Worm (Caenorhabditis elegans): Measurements from ENCODE around the gene AH9.1.

The AH9.1 gene

DNA sequence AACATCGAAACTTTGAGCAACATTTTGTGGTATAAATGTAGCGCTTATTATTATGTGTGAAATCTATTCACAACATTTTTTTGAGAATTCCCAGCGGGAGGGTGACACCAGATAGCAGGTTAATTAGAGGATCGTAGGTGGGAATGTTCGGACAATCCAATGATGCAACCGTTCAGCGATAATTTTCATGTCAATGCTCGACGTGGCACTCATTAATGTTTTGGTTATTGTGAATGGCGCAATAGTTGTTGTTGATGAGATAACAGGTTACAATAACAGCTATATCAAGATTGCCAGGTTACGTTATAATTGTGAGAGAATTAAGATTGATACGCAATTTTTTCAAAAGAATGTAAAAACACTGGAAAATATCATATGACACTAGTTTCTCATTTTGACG is 15.5 kb downstream of the AH9.1 start:
- no peak for TF ChIP-seq lin-35 (GFP tag; optimal IDR thresholded peaks at IDR 0.05)
- TF ChIP-seq nhr-80 (tag; optimal IDR thresholded peaks at IDR 0.05): no peak
- no peak for TF ChIP-seq die-1 (tag; optimal IDR thresholded peaks at IDR 0.05)
- TF ChIP-seq egl-18 (GFP tag; IDR thresholded peaks at IDR 0.05): no peak

- TF ChIP-seq ccch-3 (GFP tag; optimal IDR thresholded peaks at IDR 0.05): no peak
- TF ChIP-seq ztf-22 (GFP tag; optimal IDR thresholded peaks at IDR 0.05): no peak
- TF ChIP-seq attf-6 (GFP tag; IDR thresholded peaks at IDR 0.05): no peak
- no peak for TF ChIP-seq K12H6.12 (tag; optimal IDR thresholded peaks at IDR 0.05)
- no peak for TF ChIP-seq unc-62 (GFP tag; optimal IDR thresholded peaks at IDR 0.05)
- TF ChIP-seq nhr-90 (tag; optimal IDR thresholded peaks at IDR 0.05): no peak
- no peak for TF ChIP-seq F33H1.4 (GFP tag; IDR thresholded peaks at IDR 0.05)
- TF ChIP-seq rec-8 (tag; optimal IDR thresholded peaks at IDR 0.05): no peak
- TF ChIP-seq tbp1 (GFP tag; optimal IDR thresholded peaks at IDR 0.05): no peak
- no peak for TF ChIP-seq F23B12.7 (tag; optimal IDR thresholded peaks at IDR 0.05; ENCODE audit: insufficient read depth)
- TF ChIP-seq hmg-1.2 (GFP tag; IDR thresholded peaks at IDR 0.05): no peak
- no peak for TF ChIP-seq him-1 (tag; optimal IDR thresholded peaks at IDR 0.05)
Measured at ce11 chrX:2229305-2230172, 17.3 kb downstream of the AH9.1 start, which contains the start of gene lin-32. Gene lin-32 (minus strand): TSS chrX:2230122.

DNA sequence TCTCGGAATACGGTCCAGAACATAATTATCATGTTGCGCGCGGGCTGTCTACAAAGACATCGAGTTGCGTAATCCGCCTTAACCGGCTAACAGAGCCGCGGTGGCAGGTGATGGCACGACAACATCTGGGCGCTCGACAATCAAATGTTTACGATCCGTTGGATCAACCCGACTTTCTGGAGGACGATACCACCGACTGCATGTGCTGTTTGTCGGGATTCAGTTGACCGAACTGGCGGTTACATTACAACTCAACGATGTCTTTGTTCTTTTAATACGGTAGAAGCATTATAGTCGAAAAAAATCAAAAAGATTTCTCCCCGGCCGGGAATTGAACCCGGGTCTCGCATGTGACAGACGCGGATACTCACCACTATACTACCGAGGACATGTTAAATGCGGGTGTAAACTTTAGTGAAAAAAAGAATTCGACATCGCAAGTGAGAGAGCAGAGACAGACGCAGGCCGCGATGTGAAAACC is 19.9 kb downstream of the AH9.1 start:
- peak; percentile 63 for TF ChIP-seq snpc-1.3 (tag; optimal IDR thresholded peaks at IDR 0.05; ENCODE audit: insufficient read depth)
- TF ChIP-seq nfya-1 (tag; optimal IDR thresholded peaks at IDR 0.05; ENCODE audit: borderline replicate concordance, insufficient read depth): no peak
- TF ChIP-seq attf-3 (GFP tag; conservative IDR thresholded peaks at IDR 0.05): 0 out of 2 replicates have a peak, but pooled peaks have one; percentile 39
- no peak for TF ChIP-seq nhr-27 (tag; optimal IDR thresholded peaks at IDR 0.05)
- TF ChIP-seq ztf-25 (GFP tag; IDR thresholded peaks at IDR 0.05): peak; percentile 86
- TF ChIP-seq ztf-26 (tag; optimal IDR thresholded peaks at IDR 0.05): peak; percentile 72
- peak; percentile 62 for TF ChIP-seq athp-1 (tag; optimal IDR thresholded peaks at IDR 0.05)
- TF ChIP-seq ceh-58 (GFP tag; IDR thresholded peaks at IDR 0.05): no peak
- TF ChIP-seq ztf-22 (GFP tag; optimal IDR thresholded peaks at IDR 0.05): peak; percentile 62
- TF ChIP-seq egrh-3 (GFP tag; IDR thresholded peaks at IDR 0.05): peak; percentile 42; the same call in 1 of the 2 replicates
- peak; percentile 14 for TF ChIP-seq lsl-1 (GFP tag; optimal IDR thresholded peaks at IDR 0.05)
- peak; percentile 75 for TF ChIP-seq lin-40 (tag; optimal IDR thresholded peaks at IDR 0.05)
- TF ChIP-seq cebp-1 (GFP tag; IDR thresholded peaks at IDR 0.05): 0 out of 2 replicates have a peak, but pooled peaks have one; percentile 10
- TF ChIP-seq cebp-1 (tag; optimal IDR thresholded peaks at IDR 0.05): peak; percentile 68
- TF ChIP-seq unc-130 (GFP tag; optimal IDR thresholded peaks at IDR 0.05): peak; percentile 26
- peak; percentile 33 for TF ChIP-seq F57A8.1 (GFP tag; optimal IDR thresholded peaks at IDR 0.05)
- no peak for TF ChIP-seq dpff-1 (tag; optimal IDR thresholded peaks at IDR 0.05)
- peak; percentile 92 for TF ChIP-seq him-1 (tag; optimal IDR thresholded peaks at IDR 0.05)
- TF ChIP-seq lin-35 (GFP tag; optimal IDR thresholded peaks at IDR 0.05): peak in 1 of 3 experiments; percentile 75
- peak; percentile 87 for TF ChIP-seq nhr-90 (tag; optimal IDR thresholded peaks at IDR 0.05)
- TF ChIP-seq C06A6.2 (GFP tag; conservative IDR thresholded peaks at IDR 0.05): peak; percentile 57; the same call in 1 of the 2 replicates
- no peak for TF ChIP-seq T26A5.8 (tag; optimal IDR thresholded peaks at IDR 0.05)
- TF ChIP-seq sea-2 (GFP tag; IDR thresholded peaks at IDR 0.05): no peak
- TF ChIP-seq nhr-80 (tag; optimal IDR thresholded peaks at IDR 0.05): peak; percentile 18
- peak; percentile 55 for TF ChIP-seq T07F8.4 (tag; optimal IDR thresholded peaks at IDR 0.05)
- TF ChIP-seq madf-8 (GFP tag; conservative IDR thresholded peaks at IDR 0.05): no peak
- TF ChIP-seq sdz-38 (tag; optimal IDR thresholded peaks at IDR 0.05): no peak
- TF ChIP-seq attf-5 (GFP tag; optimal IDR thresholded peaks at IDR 0.05): peak; percentile 64
- TF ChIP-seq F55B11.4 (tag; optimal IDR thresholded peaks at IDR 0.05; ENCODE audit: borderline replicate concordance, insufficient read depth): no peak
- TF ChIP-seq ceh-27 (GFP tag; optimal IDR thresholded peaks at IDR 0.05): peak; percentile 75
- peak; percentile 46; the same call in 1 of the 2 replicates for TF ChIP-seq Y79H2A.3 (GFP tag; conservative IDR thresholded peaks at IDR 0.05)
